Fruit fly (Drosophila melanogaster) whole organism, wandering third instar larva: ENCODE measurements around the gene CG43760.

ENCODE experiments used
- CG9705 ChIP-seq: fragments of 200-800 bp; sonication (Bioruptor generic); optimal IDR thresholded peaks from 2 replicates; lab custom pipeline; 2018; ENCODE audit warnings: missing biosample characterization, mild to moderate bottlenecking, missing genetic modification characterization
- OdsH ChIP-seq: fragments of 200-800 bp; sonication (Bioruptor generic); optimal IDR thresholded peaks from 2 replicates; lab custom pipeline; 2016; ENCODE audit warnings: missing biosample characterization, mild to moderate bottlenecking, missing genetic modification characterization
- Sp1 ChIP-seq: fragments of 200-800 bp; sonication (Bioruptor generic); optimal IDR thresholded peaks from 3 replicates; lab custom pipeline; 2019; ENCODE audit warnings: missing biosample characterization, mild to moderate bottlenecking, missing genetic modification characterization, moderate library complexity
- br ChIP-seq: fragments of 200-800 bp; sonication (Bioruptor generic); optimal IDR thresholded peaks from 2 replicates; lab custom pipeline; 2016; ENCODE audit warnings: missing biosample characterization, missing genetic modification characterization
- lola ChIP-seq: fragments of >200 bp; optimal IDR thresholded peaks from 2 replicates; lab custom pipeline; 2017; ENCODE audit warnings: missing biosample characterization, missing genetic modification characterization
- psq ChIP-seq: fragments of 200-800 bp; sonication (Bioruptor generic); optimal IDR thresholded peaks from 3 replicates; lab custom pipeline; 2017; ENCODE audit warnings: missing biosample characterization, mild to moderate bottlenecking, missing genetic modification characterization, moderate library complexity
- tai ChIP-seq: sonication (Bioruptor generic); optimal IDR thresholded peaks from 2 replicates; lab custom pipeline; 2016; ENCODE audit warnings: missing biosample characterization, missing genetic modification characterization
- usp ChIP-seq: fragments of >200 bp; optimal IDR thresholded peaks from 2 replicates; lab custom pipeline; 2017; ENCODE audit warnings: missing biosample characterization, missing genetic modification characterization

DNA sequence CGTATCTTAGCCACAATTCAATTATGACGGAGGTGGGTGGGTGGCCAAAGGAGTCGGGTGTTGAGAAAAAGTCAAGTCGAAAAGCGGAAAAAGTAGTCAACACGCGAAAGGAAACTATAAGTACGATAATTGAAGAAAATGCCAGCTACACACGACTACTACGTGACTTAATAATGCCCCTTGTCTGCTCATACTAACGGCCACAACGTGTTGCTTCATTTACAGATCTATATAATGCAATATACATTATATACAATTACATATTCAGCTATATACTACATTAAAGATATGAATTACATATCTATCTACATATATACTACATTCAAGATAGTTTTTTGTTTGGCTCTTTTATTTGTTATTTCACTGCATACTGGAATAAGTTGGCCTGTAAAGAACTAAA lies 3.6 kb downstream of the CG43760 start, which contains the start of gene CG31826:
- TF ChIP-seq lola (GFP tag; lab: Kevin White, UChicago): no peak
- no peak for TF ChIP-seq tai
- no peak for TF ChIP-seq psq (GFP tag; lab: Kevin White, UChicago)
- TF ChIP-seq usp: no peak
- no peak for TF ChIP-seq br
- no peak for TF ChIP-seq CG9705 (GFP tag; lab: Kevin White, UChicago)
- no peak for TF ChIP-seq OdsH (GFP tag; lab: Kevin White, UChicago)
- no peak for TF ChIP-seq Sp1 (GFP tag; lab: Kevin White, UChicago)
